Worm (Caenorhabditis elegans) whole organism, L3 larva: Measurements from ENCODE around the gene C38D9.2.

Experiments used
- R02D3.7 ChIP-seq: fragments of 150-350 bp; optimal IDR thresholded peaks from 2 replicates; lab custom pipeline; 2014; ENCODE audit warnings: missing biosample characterization, missing genetic modification characterization
- ZK546.5 ChIP-seq: sonication (generic microtip); optimal IDR thresholded peaks from 2 replicates; lab custom pipeline; 2017; ENCODE audit warnings: missing biosample characterization, missing genetic modification characterization
- ama-1 ChIP-seq: fragments of 150-350 bp; optimal IDR thresholded peaks from 2 replicates; lab custom pipeline; 2018
- ceh-16 ChIP-seq: sonication (generic microtip); optimal IDR thresholded peaks from 2 replicates; lab custom pipeline; 2017; ENCODE audit warnings: missing biosample characterization, missing genetic modification characterization
- ceh-82 ChIP-seq: fragments of 150-350 bp; optimal IDR thresholded peaks from 2 replicates; lab custom pipeline; 2014; ENCODE audit warnings: missing biosample characterization, missing genetic modification characterization
- ceh-9 ChIP-seq: sonication (generic microtip); optimal IDR thresholded peaks from 2 replicates; lab custom pipeline; 2018; ENCODE audit warnings: missing biosample characterization, missing genetic modification characterization
- daf-12 ChIP-seq: fragments of 150-350 bp; optimal IDR thresholded peaks from 2 replicates; lab custom pipeline; 2014; ENCODE audit warnings: missing biosample characterization, missing genetic modification reagents, missing genetic modification characterization
- egl-27 ChIP-seq: sonication (generic microtip); optimal IDR thresholded peaks from 4 replicates; lab custom pipeline; 2017; ENCODE audit warnings: missing biosample characterization, missing genetic modification reagents, missing genetic modification characterization
- elt-1 ChIP-seq: fragments of 150-350 bp; optimal IDR thresholded peaks from 2 replicates; lab custom pipeline; 2014; ENCODE audit warnings: missing biosample characterization, missing genetic modification characterization
- elt-2 ChIP-seq: sonication (generic microtip); optimal IDR thresholded peaks from 2 replicates; lab custom pipeline; 2016; ENCODE audit warnings: missing genetic modification reagents, mild to moderate bottlenecking, missing genetic modification characterization, missing compliant biosample characterization
- elt-3 ChIP-seq, 3 experiments: fragments of 150-350 bp in 1 of 3; sonication (generic microtip) in 2 of 3; optimal IDR thresholded peaks; 2 replicates in 2 of 3; 4 replicates in 1 of 3; lab custom pipeline; 2014 to 2017; ENCODE audit warnings: missing biosample characterization in 3 of 3, missing genetic modification characterization in 3 of 3
- eor-1 ChIP-seq, 2 experiments: fragments of 150-350 bp; optimal IDR thresholded peaks; 2 replicates each; lab custom pipeline; 2014 to 2018; ENCODE audit warnings: missing biosample characterization in 2 of 2, missing genetic modification characterization in 2 of 2
- fkh-10 ChIP-seq: sonication (generic microtip); optimal IDR thresholded peaks from 2 replicates; lab custom pipeline; 2017; ENCODE audit warnings: missing biosample characterization, missing genetic modification reagents, missing genetic modification characterization
- fkh-2 ChIP-seq: fragments of 150-350 bp; optimal IDR thresholded peaks from 2 replicates; lab custom pipeline; 2014; ENCODE audit warnings: missing biosample characterization, missing genetic modification reagents, missing genetic modification characterization
- fos-1 ChIP-seq: fragments of 150-350 bp; optimal IDR thresholded peaks from 2 replicates; lab custom pipeline; 2014; ENCODE audit warnings: missing biosample characterization, missing genetic modification characterization
- hmg-11 ChIP-seq: sonication (generic microtip); optimal IDR thresholded peaks from 2 replicates; lab custom pipeline; 2016; ENCODE audit warnings: missing genetic modification characterization, missing compliant biosample characterization
- jun-1 ChIP-seq: fragments of 150-350 bp; optimal IDR thresholded peaks from 2 replicates; lab custom pipeline; 2014; ENCODE audit warnings: missing biosample characterization, missing genetic modification reagents, missing genetic modification characterization
- lin-15B ChIP-seq: fragments of 150-350 bp; optimal IDR thresholded peaks from 2 replicates; lab custom pipeline; 2014; ENCODE audit warnings: missing biosample characterization, missing genetic modification characterization
- lsy-12 ChIP-seq: sonication (generic microtip); optimal IDR thresholded peaks from 2 replicates; lab custom pipeline; 2016; ENCODE audit warnings: mild to moderate bottlenecking, missing genetic modification characterization, missing compliant biosample characterization
- mml-1 ChIP-seq: fragments of 150-350 bp; sonication (generic microtip); optimal IDR thresholded peaks from 3 replicates; lab custom pipeline; 2014; ENCODE audit warnings: missing biosample characterization, missing genetic modification characterization
- nhr-11 ChIP-seq: fragments of 150-350 bp; optimal IDR thresholded peaks from 2 replicates; lab custom pipeline; 2014; ENCODE audit warnings: missing biosample characterization, missing genetic modification characterization
- nhr-12 ChIP-seq: fragments of 150-350 bp; optimal IDR thresholded peaks from 2 replicates; lab custom pipeline; 2014; ENCODE audit warnings: missing biosample characterization, missing genetic modification characterization
- nhr-237 ChIP-seq: fragments of 150-350 bp; optimal IDR thresholded peaks from 2 replicates; lab custom pipeline; 2014; ENCODE audit warnings: missing biosample characterization, missing genetic modification characterization
- nhr-43 ChIP-seq: sonication (generic microtip); optimal IDR thresholded peaks from 2 replicates; lab custom pipeline; 2016; ENCODE audit warnings: mild to moderate bottlenecking, missing genetic modification characterization, missing compliant biosample characterization; ENCODE audit not compliant: poor library complexity, severe bottlenecking
- nhr-67 ChIP-seq: fragments of 150-350 bp; optimal IDR thresholded peaks from 2 replicates; lab custom pipeline; 2014; ENCODE audit warnings: missing biosample characterization, missing genetic modification characterization
- nhr-76 ChIP-seq: fragments of 150-350 bp; sonication (generic microtip); optimal IDR thresholded peaks from 5 replicates; lab custom pipeline; 2014; ENCODE audit warnings: missing biosample characterization, missing genetic modification characterization
- nhr-77 ChIP-seq: fragments of 150-350 bp; optimal IDR thresholded peaks from 2 replicates; lab custom pipeline; 2014; ENCODE audit warnings: missing biosample characterization, missing genetic modification characterization
- pha-4 ChIP-seq: fragments of 150-350 bp; optimal IDR thresholded peaks from 2 replicates; lab custom pipeline; 2014; ENCODE audit warnings: missing biosample characterization, missing genetic modification reagents, missing genetic modification characterization
- pqm-1 ChIP-seq: fragments of 150-350 bp; optimal IDR thresholded peaks from 2 replicates; lab custom pipeline; 2017; ENCODE audit warnings: missing biosample characterization, missing genetic modification characterization, inconsistent platforms
- sea-2 ChIP-seq: fragments of 150-350 bp; sonication (generic microtip); optimal IDR thresholded peaks from 4 replicates; lab custom pipeline; 2014; ENCODE audit warnings: missing biosample characterization, missing genetic modification reagents, missing genetic modification characterization
- tbx-2 ChIP-seq: sonication (generic microtip); optimal IDR thresholded peaks from 2 replicates; lab custom pipeline; 2016; ENCODE audit warnings: mild to moderate bottlenecking, missing genetic modification characterization, missing compliant biosample characterization
- unc-39 ChIP-seq: sonication (generic microtip); optimal IDR thresholded peaks from 4 replicates; lab custom pipeline; 2017; ENCODE audit warnings: missing biosample characterization, missing genetic modification characterization
- zag-1 ChIP-seq: fragments of 150-350 bp; optimal IDR thresholded peaks from 2 replicates; lab custom pipeline; 2014; ENCODE audit warnings: missing biosample characterization, missing genetic modification characterization
- ztf-11 ChIP-seq: fragments of 150-350 bp; optimal IDR thresholded peaks from 2 replicates; lab custom pipeline; 2014; ENCODE audit warnings: missing biosample characterization, missing genetic modification characterization

Gene C38D9.2

ce11 chrV:17542304-17542703 lies 24.6 kb upstream of the C38D9.2 start:
- no peak for TF ChIP-seq ZK546.5 (tag; lab: Kevin White, UChicago)
- no peak for TF ChIP-seq zag-1 (tag; lab: Kevin White, UChicago)
- TF ChIP-seq ceh-16 (tag; lab: Kevin White, UChicago): no peak
- TF ChIP-seq nhr-12 (tag; lab: Kevin White, UChicago): no peak
- no peak for TF ChIP-seq pqm-1 (tag; lab: Kevin White, UChicago)
- TF ChIP-seq nhr-77 (tag; lab: Kevin White, UChicago): no peak
- no peak for TF ChIP-seq elt-1 (tag; lab: Kevin White, UChicago)
- TF ChIP-seq nhr-11 (tag; lab: Kevin White, UChicago): no peak
- no peak for TF ChIP-seq egl-27 (tag; lab: Kevin White, UChicago)
- no peak for TF ChIP-seq nhr-43
- no peak for TF ChIP-seq ceh-82 (tag; lab: Kevin White, UChicago)
- no peak for TF ChIP-seq daf-12 (tag; lab: Kevin White, UChicago)
- no peak for TF ChIP-seq ztf-11 (tag; lab: Kevin White, UChicago)
- no peak for TF ChIP-seq elt-3 (tag; optimal IDR thresholded peaks at IDR 0.05; lab: Kevin White, UChicago)
- no peak for TF ChIP-seq fkh-2 (tag; lab: Kevin White, UChicago)
- no peak for TF ChIP-seq tbx-2
- no peak for TF ChIP-seq nhr-76 (tag; lab: Kevin White, UChicago)
- TF ChIP-seq nhr-237 (tag; lab: Kevin White, UChicago): no peak
- TF ChIP-seq pha-4 (tag; lab: Kevin White, UChicago): no peak
- no peak for TF ChIP-seq ceh-9 (tag; lab: Kevin White, UChicago)
- TF ChIP-seq, all 47 proteins: peak for 0

ce11 chrV:17546931-17547330 lies 20.0 kb upstream of the C38D9.2 start:
- TF ChIP-seq pqm-1 (tag; lab: Kevin White, UChicago) (peak; percentile 33), fos-1 (tag; lab: Kevin White, UChicago) (no peak), elt-2 (tag; lab: Kevin White, UChicago) (peak; percentile 76)

ce11 chrV:17548635-17549034 lies 18.3 kb upstream of the C38D9.2 start:
- no peak for TF ChIP-seq elt-3 (tag; optimal IDR thresholded peaks at IDR 0.05; lab: Kevin White, UChicago)
- TF ChIP-seq ama-1 (lab: Kevin White, UChicago): no peak
- no peak for TF ChIP-seq mml-1
- no peak for TF ChIP-seq pqm-1 (tag; lab: Kevin White, UChicago)
- TF ChIP-seq fos-1 (tag; lab: Kevin White, UChicago): no peak
- TF ChIP-seq eor-1 (tag; optimal IDR thresholded peaks at IDR 0.05; lab: Kevin White, UChicago): no peak
- no peak for TF ChIP-seq tbx-2
- TF ChIP-seq nhr-237 (tag; lab: Kevin White, UChicago): no peak
- TF ChIP-seq jun-1 (tag; lab: Kevin White, UChicago): no peak
- TF ChIP-seq nhr-67 (tag; lab: Kevin White, UChicago): no peak

- TF ChIP-seq nhr-67 (tag; lab: Kevin White, UChicago) (no peak), pha-4 (tag; lab: Kevin White, UChicago) (no peak), pqm-1 (tag; lab: Kevin White, UChicago) (peak; percentile 33), lsy-12 (tag; lab: Kevin White, UChicago) (no peak), sea-2 (GFP tag; lab: Kevin White, UChicago) (no peak), elt-2 (tag; lab: Kevin White, UChicago) (peak; percentile 63), ceh-9 (tag; lab: Kevin White, UChicago) (no peak), lin-15B (tag; lab: Kevin White, UChicago) (no peak)
These were observed 17.6 kb upstream of the C38D9.2 start, which contains the start of gene fbxa-176 for ce11 chrV:17549362-17549761. fbxa-176 (plus strand) TSS chrV:17549675.

DNA sequence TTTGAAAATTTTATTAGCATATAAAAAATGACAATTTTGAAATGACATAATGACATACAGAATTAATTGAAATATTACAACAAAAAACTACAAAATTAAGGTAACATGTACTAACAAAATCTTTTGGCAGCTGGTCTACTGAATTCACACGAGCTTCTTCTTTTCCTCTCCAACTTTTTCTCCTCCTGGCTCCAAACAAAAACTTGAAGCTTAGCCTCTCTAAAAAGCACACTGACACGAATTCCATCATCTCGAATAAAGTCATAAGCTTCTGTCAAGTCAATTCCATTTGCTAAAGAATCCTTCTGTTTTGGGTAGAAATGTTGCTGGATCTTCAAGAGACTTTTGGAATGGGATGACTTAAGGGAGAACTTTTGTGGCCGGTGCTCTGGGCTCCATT lies 15.6 kb upstream of the C38D9.2 start:
- TF ChIP-seq fkh-10: no peak
- no peak for TF ChIP-seq ztf-11 (tag; lab: Kevin White, UChicago)
- TF ChIP-seq unc-39 (tag; lab: Kevin White, UChicago): no peak
- no peak for TF ChIP-seq daf-12 (tag; lab: Kevin White, UChicago)
- no peak for TF ChIP-seq ceh-82 (tag; lab: Kevin White, UChicago)
- no peak for TF ChIP-seq fkh-2 (tag; lab: Kevin White, UChicago)
- no peak for TF ChIP-seq sea-2 (GFP tag; lab: Kevin White, UChicago)
- no peak for TF ChIP-seq hmg-11 (tag; lab: Kevin White, UChicago)
- TF ChIP-seq R02D3.7 (tag; lab: Kevin White, UChicago): no peak
- TF ChIP-seq, all 47 proteins: peak for 0
